Worm (Caenorhabditis elegans) whole organism, L3 larva: ENCODE measurements around the gene F14E5.2.

Experiments used
- ama-1 ChIP-seq: fragments of 150-350 bp; optimal IDR thresholded peaks from 2 replicates; lab custom pipeline; 2018
- jun-1 ChIP-seq: fragments of 150-350 bp; optimal IDR thresholded peaks from 2 replicates; lab custom pipeline; 2014; ENCODE audit warnings: missing biosample characterization, missing genetic modification reagents, missing genetic modification characterization
- nhr-77 ChIP-seq: fragments of 150-350 bp; optimal IDR thresholded peaks from 2 replicates; lab custom pipeline; 2014; ENCODE audit warnings: missing biosample characterization, missing genetic modification characterization
- pha-4 ChIP-seq: fragments of 150-350 bp; optimal IDR thresholded peaks from 2 replicates; lab custom pipeline; 2014; ENCODE audit warnings: missing biosample characterization, missing genetic modification reagents, missing genetic modification characterization
- pqm-1 ChIP-seq: fragments of 150-350 bp; optimal IDR thresholded peaks from 2 replicates; lab custom pipeline; 2017; ENCODE audit warnings: missing biosample characterization, missing genetic modification characterization, inconsistent platforms
- skn-1 ChIP-seq: fragments of 150-350 bp; optimal IDR thresholded peaks from 2 replicates; lab custom pipeline; 2014; ENCODE audit warnings: missing biosample characterization, missing genetic modification characterization
- snpc-4 ChIP-seq: fragments of 150-350 bp; optimal IDR thresholded peaks from 2 replicates; lab custom pipeline; 2014; ENCODE audit warnings: missing biosample characterization, missing genetic modification characterization
- tbx-2 ChIP-seq: sonication (generic microtip); optimal IDR thresholded peaks from 2 replicates; lab custom pipeline; 2016; ENCODE audit warnings: mild to moderate bottlenecking, missing genetic modification characterization, missing compliant biosample characterization
- unc-62 ChIP-seq: fragments of 150-350 bp; sonication (generic microtip); optimal IDR thresholded peaks from 4 replicates; lab custom pipeline; 2014; ENCODE audit warnings: missing biosample characterization, missing genetic modification reagents, missing genetic modification characterization

DNA sequence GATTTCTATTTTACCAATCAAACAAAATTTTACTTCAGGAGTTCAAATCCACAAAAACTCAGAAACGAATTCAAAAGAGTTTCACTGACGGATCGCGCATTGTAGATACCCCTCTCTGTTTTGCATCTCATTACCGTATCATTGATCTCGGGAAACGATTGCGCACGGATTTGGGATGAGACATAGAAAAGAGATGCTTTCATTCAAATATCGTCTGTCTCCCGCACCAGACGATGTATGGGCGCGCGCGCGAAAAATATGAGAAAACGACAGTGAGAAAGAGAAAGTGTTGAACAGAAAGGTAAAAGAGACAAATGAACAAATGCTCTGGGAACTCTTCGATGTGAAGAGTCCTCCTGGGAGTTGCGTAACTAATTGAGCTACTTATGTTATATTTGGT, 17.7 kb downstream of the F14E5.2 start:
- TF ChIP-seq pqm-1 (tag; lab: Kevin White, UChicago) (no peak), pha-4 (tag; lab: Kevin White, UChicago) (no peak), unc-62 (GFP tag; lab: Kevin White, UChicago) (no peak), snpc-4 (no peak), nhr-77 (tag; lab: Kevin White, UChicago) (no peak), skn-1 (no peak), ama-1 (lab: Kevin White, UChicago) (no peak), tbx-2 (tag; lab: Kevin White, UChicago) (no peak), jun-1 (tag; lab: Kevin White, UChicago) (no peak)
